Fruit fly (Drosophila melanogaster) whole organism, embryonic: ENCODE results near the gene dgt2.

ENCODE experiments used
- Abd-B ChIP-seq: fragments of 200-800 bp; sonication (Bioruptor generic); optimal IDR thresholded peaks from 2 replicates; lab custom pipeline; 2018; ENCODE audit warnings: missing biosample characterization, mild to moderate bottlenecking, missing genetic modification characterization, moderate library complexity
- CG1233 ChIP-seq: fragments of 200-800 bp; sonication (Bioruptor generic); optimal IDR thresholded peaks from 4 replicates; lab custom pipeline; 2018; ENCODE audit warnings: missing biosample characterization, mild to moderate bottlenecking, missing genetic modification characterization
- CG13775 ChIP-seq: fragments of 200-800 bp; sonication (Bioruptor generic); optimal IDR thresholded peaks from 3 replicates; lab custom pipeline; 2017; ENCODE audit warnings: missing biosample characterization, mild to moderate bottlenecking, missing genetic modification characterization
- CG1529 ChIP-seq: fragments of 200-800 bp; sonication (Bioruptor generic); optimal IDR thresholded peaks from 3 replicates; lab custom pipeline; 2018; ENCODE audit warnings: missing biosample characterization, missing genetic modification characterization
- CG1647 ChIP-seq: fragments of 200-800 bp; sonication (Bioruptor generic); optimal IDR thresholded peaks from 3 replicates; lab custom pipeline; 2016; ENCODE audit warnings: missing biosample characterization, missing genetic modification characterization
- CG17802 ChIP-seq: fragments of 200-800 bp; sonication (Bioruptor generic); optimal IDR thresholded peaks from 2 replicates; lab custom pipeline; 2018; ENCODE audit warnings: missing biosample characterization, mild to moderate bottlenecking, missing genetic modification characterization, moderate library complexity
- CG33557 ChIP-seq: fragments of 200-800 bp; sonication (Bioruptor generic); optimal IDR thresholded peaks from 2 replicates; lab custom pipeline; 2019; ENCODE audit warnings: missing biosample characterization, mild to moderate bottlenecking, missing genetic modification characterization, moderate library complexity
- CG4328 ChIP-seq: fragments of 200-800 bp; sonication (Bioruptor generic); optimal IDR thresholded peaks from 3 replicates; lab custom pipeline; 2017; ENCODE audit warnings: missing biosample characterization, missing genetic modification reagents, missing genetic modification characterization
- CG9437 ChIP-seq: fragments of 200-800 bp; sonication (Bioruptor generic); optimal IDR thresholded peaks from 2 replicates; lab custom pipeline; 2018; ENCODE audit warnings: missing biosample characterization, mild to moderate bottlenecking, missing genetic modification characterization
- CTCF ChIP-seq: fragments of 200-800 bp; sonication (Bioruptor generic); optimal IDR thresholded peaks from 2 replicates; lab custom pipeline; 2017; ENCODE audit warnings: missing biosample characterization, mild to moderate bottlenecking, missing genetic modification characterization, moderate library complexity
- D ChIP-seq, 2 experiments: fragments of 200-800 bp in 1 of 2; fragments of >200 bp in 1 of 2; sonication (Bioruptor generic) in 1 of 2; optimal IDR thresholded peaks; 2 replicates in 1 of 2; 3 replicates in 1 of 2; lab custom pipeline; 2017; ENCODE audit warnings: mild to moderate bottlenecking in 1 of 2, missing biosample characterization in 1 of 2, missing genetic modification characterization in 1 of 2, missing genetic modification reagents in 1 of 2
- D19A ChIP-seq: fragments of 200-800 bp; optimal IDR thresholded peaks from 3 replicates; lab custom pipeline; 2019; ENCODE audit warnings: missing biosample characterization, mild to moderate bottlenecking, missing genetic modification characterization, moderate library complexity
- Dip2 ChIP-seq: fragments of 200-800 bp; sonication (Bioruptor generic); IDR thresholded peaks from 2 replicates; pipeline ENCODE4 v1.3.6; 2022; ENCODE audit warnings: missing biosample characterization, missing genetic modification characterization
- Ets65A ChIP-seq: fragments of 200-800 bp; sonication (Bioruptor generic); peaks from one replicate; lab custom pipeline; 2016; ENCODE audit warnings: missing biosample characterization, missing genetic modification characterization
- Ets97D ChIP-seq: fragments of 200-800 bp; sonication (Bioruptor generic); optimal IDR thresholded peaks from 3 replicates; lab custom pipeline; 2016; ENCODE audit warnings: missing biosample characterization, missing genetic modification characterization
- H15 ChIP-seq: fragments of 200-800 bp; sonication (Bioruptor generic); IDR thresholded peaks from 3 replicates; pipeline ENCODE4 v1.3.6; 2022; ENCODE audit warnings: missing biosample characterization, missing genetic modification characterization
- HLH4C ChIP-seq: fragments of 200-800 bp; sonication (Bioruptor generic); IDR thresholded peaks from 3 replicates; pipeline ENCODE4 v1.3.6; 2022; ENCODE audit warnings: missing biosample characterization, missing genetic modification characterization; ENCODE audit not compliant: partially characterized antibody
- HLHmδ ChIP-seq: fragments of 200-800 bp; sonication (Bioruptor generic); optimal IDR thresholded peaks from 2 replicates; lab custom pipeline; 2018; ENCODE audit warnings: missing biosample characterization, mild to moderate bottlenecking, missing genetic modification characterization, moderate library complexity
- Hand ChIP-seq: fragments of 200-800 bp; sonication (Bioruptor generic); optimal IDR thresholded peaks from 2 replicates; lab custom pipeline; 2017; ENCODE audit warnings: mild to moderate bottlenecking, missing biosample characterization, missing genetic modification reagents, missing genetic modification characterization
- Hr78 ChIP-seq, 2 experiments: fragments of 200-800 bp in 1 of 2; fragments of >200 bp in 1 of 2; sonication (Bioruptor generic) in 1 of 2; optimal IDR thresholded peaks; 2 replicates each; lab custom pipeline; 2017 to 2019; ENCODE audit warnings: missing biosample characterization in 2 of 2, missing genetic modification characterization in 2 of 2, mild to moderate bottlenecking in 1 of 2, moderate library complexity in 1 of 2
- MBD-R2 ChIP-seq: fragments of 200-800 bp; sonication (Bioruptor generic); IDR thresholded peaks from 2 replicates; pipeline ENCODE4 v1.3.6; 2022; ENCODE audit warnings: missing biosample characterization, missing genetic modification characterization
- MESR4 ChIP-seq: fragments of 200-800 bp; sonication (Bioruptor generic); optimal IDR thresholded peaks from 2 replicates; lab custom pipeline; 2018; ENCODE audit warnings: missing biosample characterization, mild to moderate bottlenecking, missing genetic modification characterization, moderate library complexity
- Mad ChIP-seq: fragments of 200-800 bp; sonication (Bioruptor generic); optimal IDR thresholded peaks from 2 replicates; lab custom pipeline; 2016; ENCODE audit warnings: missing biosample characterization, missing genetic modification characterization
- Myb ChIP-seq: fragments of 200-800 bp; sonication (Bioruptor generic); optimal IDR thresholded peaks from 2 replicates; lab custom pipeline; 2016; ENCODE audit warnings: missing biosample characterization, missing genetic modification characterization
- NC2β ChIP-seq: fragments of 200-800 bp; sonication (Bioruptor generic); optimal IDR thresholded peaks from 2 replicates; lab custom pipeline; 2016; ENCODE audit warnings: missing biosample characterization, missing genetic modification characterization
- NK7.1 ChIP-seq: fragments of 200-800 bp; sonication (Bioruptor generic); optimal IDR thresholded peaks from 3 replicates; lab custom pipeline; 2016; ENCODE audit warnings: missing biosample characterization, missing genetic modification characterization
- Nf-YA ChIP-seq: fragments of 200-800 bp; sonication (Bioruptor generic); IDR thresholded peaks from 2 replicates; pipeline ENCODE4 v1.3.6; 2022; ENCODE audit warnings: missing biosample characterization, missing genetic modification characterization
- Nf-YC ChIP-seq: fragments of 200-800 bp; optimal IDR thresholded peaks from 3 replicates; lab custom pipeline; 2019; ENCODE audit warnings: missing biosample characterization, mild to moderate bottlenecking, missing genetic modification characterization, moderate library complexity
- Oli ChIP-seq: fragments of 200-800 bp; sonication (Bioruptor generic); optimal IDR thresholded peaks from 2 replicates; lab custom pipeline; 2018; ENCODE audit warnings: missing biosample characterization, mild to moderate bottlenecking, missing genetic modification characterization, moderate library complexity
- PHDP ChIP-seq: fragments of 200-800 bp; sonication (Bioruptor generic); optimal IDR thresholded peaks from 3 replicates; lab custom pipeline; 2018; ENCODE audit warnings: missing biosample characterization, mild to moderate bottlenecking, missing genetic modification characterization, moderate library complexity
- ara ChIP-seq: fragments of 200-800 bp; sonication (Bioruptor generic); IDR thresholded peaks from 2 replicates; pipeline ENCODE4 v1.3.6; 2022; ENCODE audit warnings: missing biosample characterization, missing genetic modification characterization
- bab2 ChIP-seq: fragments of 200-800 bp; sonication (Bioruptor generic); optimal IDR thresholded peaks from 2 replicates; lab custom pipeline; 2016; ENCODE audit warnings: missing biosample characterization, missing genetic modification characterization
- chn ChIP-seq: fragments of 200-800 bp; sonication (Bioruptor generic); optimal IDR thresholded peaks from 2 replicates; lab custom pipeline; 2016; ENCODE audit warnings: missing biosample characterization, missing genetic modification characterization
- eyg ChIP-seq: fragments of 200-800 bp; sonication (Bioruptor generic); optimal IDR thresholded peaks from 3 replicates; lab custom pipeline; 2016; ENCODE audit warnings: missing biosample characterization, missing genetic modification characterization
- fd102C ChIP-seq: fragments of 200-800 bp; sonication (Bioruptor generic); optimal IDR thresholded peaks from 2 replicates; lab custom pipeline; 2018; ENCODE audit warnings: missing biosample characterization, mild to moderate bottlenecking, missing genetic modification characterization, moderate library complexity
- gem ChIP-seq: fragments of 200-800 bp; sonication (Bioruptor generic); optimal IDR thresholded peaks from 2 replicates; lab custom pipeline; 2019; ENCODE audit warnings: missing biosample characterization, mild to moderate bottlenecking, missing genetic modification characterization, moderate library complexity
- insv ChIP-seq, 2 experiments: fragments of 200-800 bp; sonication (Bioruptor generic); optimal IDR thresholded peaks; 3 replicates each; lab custom pipeline; 2016 to 2018; ENCODE audit warnings: missing biosample characterization in 2 of 2, missing genetic modification characterization in 2 of 2
- lola ChIP-seq, 3 experiments: fragments of >200 bp in 2 of 3; fragments of 200-800 bp in 1 of 3; sonication (Bioruptor generic) in 1 of 3; optimal IDR thresholded peaks; 2 replicates each; lab custom pipeline; 2017 to 2019; ENCODE audit warnings: missing biosample characterization in 3 of 3, missing genetic modification characterization in 3 of 3, mild to moderate bottlenecking in 1 of 3, moderate library complexity in 1 of 3
- nau ChIP-seq: fragments of 200-800 bp; sonication (Bioruptor generic); optimal IDR thresholded peaks from 3 replicates; lab custom pipeline; 2017; ENCODE audit warnings: missing biosample characterization, mild to moderate bottlenecking, missing genetic modification characterization, missing genetic modification reagents
- peb ChIP-seq: fragments of 200-800 bp; sonication (Bioruptor generic); IDR thresholded peaks from 2 replicates; pipeline ENCODE4 v1.3.6; 2022; ENCODE audit warnings: missing biosample characterization, missing genetic modification characterization
- phol ChIP-seq: fragments of 200-800 bp; sonication (Bioruptor generic); optimal IDR thresholded peaks from 3 replicates; lab custom pipeline; 2018; ENCODE audit warnings: missing biosample characterization, mild to moderate bottlenecking, missing genetic modification characterization, moderate library complexity
- pum ChIP-seq: fragments of 200-800 bp; sonication (Bioruptor generic); optimal IDR thresholded peaks from 2 replicates; lab custom pipeline; 2016; ENCODE audit warnings: missing biosample characterization, missing genetic modification characterization
- sens ChIP-seq: fragments of 200-800 bp; sonication (Bioruptor generic); peaks from one replicate; lab custom pipeline; 2016; ENCODE audit warnings: missing biosample characterization, missing genetic modification characterization
- sug ChIP-seq: fragments of 200-800 bp; optimal IDR thresholded peaks from 2 replicates; lab custom pipeline; 2019; ENCODE audit warnings: missing biosample characterization, mild to moderate bottlenecking, missing genetic modification characterization, moderate library complexity
- tin ChIP-seq: fragments of 200-800 bp; sonication (Bioruptor generic); optimal IDR thresholded peaks from 3 replicates; lab custom pipeline; 2016; ENCODE audit warnings: missing biosample characterization, missing genetic modification characterization
- tna ChIP-seq: fragments of 200-800 bp; sonication (Bioruptor generic); IDR thresholded peaks from 2 replicates; pipeline ENCODE4 v1.3.6; 2022; ENCODE audit warnings: missing biosample characterization, missing genetic modification characterization; ENCODE audit not compliant: partially characterized antibody
- tx ChIP-seq: fragments of 200-800 bp; sonication (Bioruptor generic); optimal IDR thresholded peaks from 2 replicates; lab custom pipeline; 2016; ENCODE audit warnings: missing biosample characterization, missing genetic modification characterization
- zen2 ChIP-seq: fragments of 200-800 bp; sonication (Bioruptor generic); IDR thresholded peaks from 3 replicates; pipeline ENCODE4 v1.3.6; 2022; ENCODE audit warnings: missing biosample characterization, missing genetic modification characterization; ENCODE audit not compliant: partially characterized antibody
- zf30C ChIP-seq: fragments of 200-800 bp; sonication (Bioruptor generic); optimal IDR thresholded peaks from 3 replicates; lab custom pipeline; 2018; ENCODE audit warnings: missing biosample characterization, mild to moderate bottlenecking, missing genetic modification characterization

dgt2 gene

DNA sequence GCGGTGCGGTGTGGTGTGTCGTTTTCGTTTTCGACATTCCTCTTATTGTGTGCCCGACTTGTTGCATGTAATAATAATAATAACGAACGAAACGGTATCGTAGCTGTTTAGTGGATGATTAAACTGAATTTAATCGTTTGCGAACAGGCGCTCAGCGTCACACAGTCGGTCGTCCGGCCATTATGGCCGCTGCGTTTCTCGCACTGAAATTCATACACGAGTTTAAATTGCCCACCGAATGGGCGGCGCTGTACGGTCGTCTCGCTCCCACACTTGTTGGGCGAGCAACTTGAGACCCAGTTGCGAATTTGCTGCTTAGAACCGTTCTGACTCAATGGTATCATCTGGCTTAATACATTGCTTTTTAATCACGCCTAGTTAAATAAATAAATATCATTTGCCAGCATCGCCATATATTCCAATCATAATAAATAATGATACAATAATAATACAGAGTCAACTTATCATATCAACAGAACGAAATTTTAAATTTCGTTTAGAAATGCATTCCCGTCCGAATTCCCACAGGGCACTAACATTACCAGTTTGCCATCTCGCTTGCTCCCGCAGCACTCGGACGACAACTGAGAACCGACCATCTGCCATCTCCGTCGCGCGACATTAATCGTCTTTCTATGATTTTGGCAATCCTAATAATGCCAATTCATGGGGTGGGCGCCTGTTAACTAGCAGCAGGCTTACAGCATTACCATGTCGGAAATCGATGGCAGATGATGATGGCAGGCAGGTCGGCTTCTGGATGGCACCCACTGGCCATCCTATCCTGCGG is 21.3 kb downstream of the dgt2 start (continued):
- TF ChIP-seq CG17802 (tag; lab: Kevin White, UChicago) (peak; percentile 58), Hr78 (GFP tag; optimal IDR thresholded peaks at IDR 0.05; lab: Kevin White, UChicago) (no peak), pum (peak; percentile 67), CG1529 (GFP tag; lab: Kevin White, UChicago) (peak; percentile 77), bab2 (GFP tag; lab: Kevin White, UChicago) (peak; percentile 70), CG1233 (peak; percentile 92), CG13775 (GFP tag; lab: Kevin White, UChicago) (peak; percentile 87), Abd-B (peak; percentile 83), nau (GFP tag; lab: Kevin White, UChicago) (peak; percentile 81), HLHmδ (GFP tag; lab: Kevin White, UChicago) (peak; percentile 61), fd102C (GFP tag; lab: Kevin White, UChicago) (peak; percentile 36), Nf-YA (GFP tag; lab: Robert Waterston, UW) (no peak), insv (GFP tag; optimal IDR thresholded peaks at IDR 0.05; lab: Kevin White, UChicago) (peak; percentile 0 to 57), sug (peak; percentile 45), sens (GFP tag; lab: Kevin White, UChicago) (peak; percentile 97), Hand (GFP tag; lab: Kevin White, UChicago) (peak; percentile 92), NC2β (GFP tag; lab: Kevin White, UChicago) (peak; percentile 49), zf30C (GFP tag; lab: Kevin White, UChicago) (no peak), H15 (GFP tag; lab: Robert Waterston, UW) (no peak), CG1647 (GFP tag; lab: Kevin White, UChicago) (peak; percentile 80), Ets65A (GFP tag; lab: Kevin White, UChicago) (peak; percentile 93), CTCF (GFP tag; lab: Kevin White, UChicago) (peak; percentile 41), Dip2 (GFP tag; lab: Robert Waterston, UW) (no peak), Mad (peak; percentile 81), Oli (tag; lab: Kevin White, UChicago) (peak; percentile 95), CG33557 (GFP tag; lab: Kevin White, UChicago) (peak; percentile 91), lola (GFP tag; optimal IDR thresholded peaks at IDR 0.05; lab: Kevin White, UChicago) (peak in 1 of 3 experiments; percentile 92), phol (tag; lab: Kevin White, UChicago) (peak; percentile 91), MBD-R2 (no peak), ara (no peak), Myb (GFP tag; lab: Kevin White, UChicago) (peak; percentile 20), eyg (GFP tag; lab: Kevin White, UChicago) (no peak), Nf-YC (peak; percentile 78), tin (GFP tag; lab: Kevin White, UChicago) (peak; percentile 85), zen2 (GFP tag; lab: Robert Waterston, UW) (no peak), Ets97D (GFP tag; lab: Kevin White, UChicago) (no peak), PHDP (peak; percentile 93), tx (GFP tag; lab: Kevin White, UChicago) (peak; percentile 72), peb (GFP tag; lab: Robert Waterston, UW) (no peak), NK7.1 (GFP tag; lab: Kevin White, UChicago) (peak; percentile 31), MESR4 (GFP tag; lab: Kevin White, UChicago) (peak; percentile 1), gem (tag; lab: Kevin White, UChicago) (peak; percentile 96), CG4328 (peak; percentile 94), CG9437 (GFP tag; lab: Kevin White, UChicago) (peak; percentile 85), chn (GFP tag; lab: Kevin White, UChicago) (peak; percentile 29), D19A (tag; lab: Kevin White, UChicago) (peak; percentile 83), D (optimal IDR thresholded peaks at IDR 0.05; lab: Kevin White, UChicago) (no peak), D (GFP tag; optimal IDR thresholded peaks at IDR 0.05; lab: Kevin White, UChicago) (peak; percentile 78), tna (GFP tag; lab: Robert Waterston, UW) (no peak), HLH4C (GFP tag; lab: Robert Waterston, UW) (no peak)
